Worm (Caenorhabditis elegans): Measurements from ENCODE around the gene ilys-2.
A peak's percentile ranks its signal among the peaks of the same experiment; 100 is the strongest.

DNA sequence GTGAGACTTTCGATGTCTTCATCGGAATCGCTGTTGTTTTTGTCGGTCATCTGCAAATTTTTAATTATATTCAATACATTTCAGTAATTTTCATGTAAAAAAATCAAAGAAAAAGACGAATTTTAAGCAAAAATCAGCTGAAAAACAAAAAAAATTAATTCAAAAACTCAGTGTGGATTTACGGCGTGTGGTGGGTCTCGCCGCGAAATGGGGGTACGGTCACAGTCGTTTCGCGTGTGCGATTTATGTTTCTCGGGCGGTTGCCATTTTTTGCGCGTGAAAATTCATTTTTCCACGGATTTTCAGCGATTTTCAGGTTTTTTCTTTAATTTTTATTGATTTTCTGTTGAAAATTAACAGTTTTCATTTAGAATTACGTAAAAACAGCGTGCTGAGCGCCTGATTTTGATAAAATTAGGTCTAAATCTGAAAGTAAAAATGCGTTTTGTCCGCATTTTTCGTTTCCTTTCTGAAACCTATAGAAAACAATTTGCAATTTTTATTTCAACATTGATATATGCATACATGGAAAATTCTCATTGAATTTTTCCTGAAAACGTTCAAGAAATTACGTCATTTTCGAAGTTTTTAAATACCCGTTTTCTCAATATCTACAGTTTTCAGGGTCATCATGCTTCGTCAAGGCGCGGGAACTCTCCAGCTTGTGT is 27.8 kb downstream of the ilys-2 start, which contains the start of the genes ccdc-12 and Y69A2AR.18:
- peak; percentile 7 for TF ChIP-seq elt-2 (tag; optimal IDR thresholded peaks at IDR 0.05)
- no peak for TF ChIP-seq nhr-11 (tag; optimal IDR thresholded peaks at IDR 0.05)
- TF ChIP-seq R02D3.7 (tag; optimal IDR thresholded peaks at IDR 0.05): peak; percentile 92
- TF ChIP-seq pqm-1 (tag; optimal IDR thresholded peaks at IDR 0.05): peak; percentile 5
